Worm (Caenorhabditis elegans) whole organism, L2 larva: ENCODE measurements around the gene D1022.5.

Source experiments
- C34F6.9 ChIP-seq: fragments of 150-350 bp; optimal IDR thresholded peaks from 2 replicates; lab custom pipeline; 2014; ENCODE audit warnings: missing biosample characterization, missing genetic modification characterization
- F13H6.1 ChIP-seq: sonication (generic microtip); optimal IDR thresholded peaks from 2 replicates; lab custom pipeline; 2016; ENCODE audit warnings: missing genetic modification characterization, missing compliant biosample characterization
- R02D3.7 ChIP-seq: fragments of 150-350 bp; optimal IDR thresholded peaks from 2 replicates; lab custom pipeline; 2014; ENCODE audit warnings: missing biosample characterization, missing genetic modification characterization
- alr-1 ChIP-seq: fragments of 150-350 bp; optimal IDR thresholded peaks from 2 replicates; lab custom pipeline; 2014; ENCODE audit warnings: missing biosample characterization, missing genetic modification characterization
- aly-2 ChIP-seq: fragments of 150-350 bp; optimal IDR thresholded peaks from 2 replicates; lab custom pipeline; 2014; ENCODE audit warnings: missing biosample characterization, missing genetic modification characterization
- ama-1 ChIP-seq: fragments of 150-350 bp; optimal IDR thresholded peaks from 2 replicates; lab custom pipeline; 2018; ENCODE audit warnings: inconsistent platforms
- blmp-1 ChIP-seq: sonication (generic microtip); optimal IDR thresholded peaks from 2 replicates; lab custom pipeline; 2017; ENCODE audit warnings: missing genetic modification characterization, mild to moderate bottlenecking, missing compliant biosample characterization, antibody characterized with exemption, moderate library complexity; ENCODE audit not compliant: insufficient read depth
- ceh-16 ChIP-seq: fragments of 150-350 bp; optimal IDR thresholded peaks from 2 replicates; lab custom pipeline; 2014; ENCODE audit warnings: missing biosample characterization, missing genetic modification characterization
- crh-2 ChIP-seq: sonication (generic microtip); optimal IDR thresholded peaks from 2 replicates; lab custom pipeline; 2017; ENCODE audit warnings: missing biosample characterization, missing genetic modification characterization
- dmd-4 ChIP-seq: sonication (generic microtip); optimal IDR thresholded peaks from 2 replicates; lab custom pipeline; 2017; ENCODE audit warnings: missing biosample characterization, missing genetic modification characterization
- gmeb-1 ChIP-seq: fragments of 150-350 bp; optimal IDR thresholded peaks from 2 replicates; lab custom pipeline; 2014; ENCODE audit warnings: missing biosample characterization, missing genetic modification characterization
- lin-13 ChIP-seq: fragments of 150-350 bp; optimal IDR thresholded peaks from 2 replicates; lab custom pipeline; 2014; ENCODE audit warnings: missing biosample characterization, missing genetic modification reagents, missing genetic modification characterization
- lin-39 ChIP-seq: fragments of 150-350 bp; optimal IDR thresholded peaks from 2 replicates; lab custom pipeline; 2014; ENCODE audit warnings: missing biosample characterization, missing genetic modification reagents, missing genetic modification characterization
- mab-5 ChIP-seq: fragments of 150-350 bp; optimal IDR thresholded peaks from 2 replicates; lab custom pipeline; 2014; ENCODE audit warnings: missing biosample characterization, missing genetic modification characterization
- mdl-1 ChIP-seq, 2 experiments: fragments of 150-350 bp in 1 of 2; sonication (generic microtip) in 1 of 2; optimal IDR thresholded peaks; 2 replicates each; lab custom pipeline; 2017; ENCODE audit warnings: missing biosample characterization in 2 of 2, missing genetic modification characterization in 2 of 2
- nhr-11 ChIP-seq: fragments of 150-350 bp; optimal IDR thresholded peaks from 2 replicates; lab custom pipeline; 2014; ENCODE audit warnings: missing biosample characterization, missing genetic modification characterization
- nhr-12 ChIP-seq: fragments of 150-350 bp; optimal IDR thresholded peaks from 2 replicates; lab custom pipeline; 2014; ENCODE audit warnings: missing biosample characterization, missing genetic modification characterization
- nhr-129 ChIP-seq: fragments of 150-350 bp; optimal IDR thresholded peaks from 2 replicates; lab custom pipeline; 2014; ENCODE audit warnings: missing biosample characterization, missing genetic modification characterization
- nhr-23 ChIP-seq: fragments of 150-350 bp; optimal IDR thresholded peaks from 2 replicates; lab custom pipeline; 2014; ENCODE audit warnings: missing biosample characterization, missing genetic modification reagents, missing genetic modification characterization
- peb-1 ChIP-seq: fragments of 150-350 bp; optimal IDR thresholded peaks from 2 replicates; lab custom pipeline; 2014; ENCODE audit warnings: missing biosample characterization, missing genetic modification characterization
- sem-4 ChIP-seq: fragments of 150-350 bp; optimal IDR thresholded peaks from 2 replicates; lab custom pipeline; 2014; ENCODE audit warnings: missing biosample characterization, missing genetic modification reagents, missing genetic modification characterization
- skn-1 ChIP-seq: sonication (generic microtip); optimal IDR thresholded peaks from 2 replicates; lab custom pipeline; 2017; ENCODE audit warnings: missing biosample characterization, missing genetic modification characterization
- sma-3 ChIP-seq: sonication (generic microtip); optimal IDR thresholded peaks from 2 replicates; lab custom pipeline; 2016; ENCODE audit warnings: missing genetic modification reagents, missing genetic modification characterization, missing compliant biosample characterization
- sma-9 ChIP-seq, 2 experiments: fragments of 150-350 bp in 1 of 2; sonication (generic microtip) in 1 of 2; optimal IDR thresholded peaks; 2 replicates each; lab custom pipeline; 2014 to 2016; ENCODE audit warnings: missing genetic modification characterization in 2 of 2, mild to moderate bottlenecking in 1 of 2, missing biosample characterization in 1 of 2, missing compliant biosample characterization in 1 of 2, missing genetic modification reagents in 1 of 2, moderate library complexity in 1 of 2
- snpc-4 ChIP-seq: fragments of 150-350 bp; optimal IDR thresholded peaks from 2 replicates; lab custom pipeline; 2014; ENCODE audit warnings: missing biosample characterization, missing genetic modification characterization
- unc-39 ChIP-seq: fragments of 150-350 bp; optimal IDR thresholded peaks from 2 replicates; lab custom pipeline; 2014; ENCODE audit warnings: missing biosample characterization, missing genetic modification characterization
- unc-62 ChIP-seq: fragments of 150-350 bp; optimal IDR thresholded peaks from 2 replicates; lab custom pipeline; 2014; ENCODE audit warnings: missing biosample characterization, missing genetic modification reagents, missing genetic modification characterization
- zag-1 ChIP-seq: fragments of 150-350 bp; optimal IDR thresholded peaks from 2 replicates; lab custom pipeline; 2014; ENCODE audit warnings: missing biosample characterization, missing genetic modification characterization
- ztf-1 ChIP-seq: fragments of 200-800 bp; sonication (Bioruptor generic); conservative IDR thresholded peaks from 2 replicates; pipeline ENCODE4 v1.3.6; 2022; ENCODE audit warnings: missing genetic modification characterization, missing compliant biosample characterization
- ztf-11 ChIP-seq: sonication (generic microtip); optimal IDR thresholded peaks from 2 replicates; lab custom pipeline; 2017; ENCODE audit warnings: missing biosample characterization, missing genetic modification characterization
- ztf-4 ChIP-seq: fragments of 150-350 bp; optimal IDR thresholded peaks from 2 replicates; lab custom pipeline; 2014; ENCODE audit warnings: missing biosample characterization, missing genetic modification characterization

Gene D1022.5

DNA sequence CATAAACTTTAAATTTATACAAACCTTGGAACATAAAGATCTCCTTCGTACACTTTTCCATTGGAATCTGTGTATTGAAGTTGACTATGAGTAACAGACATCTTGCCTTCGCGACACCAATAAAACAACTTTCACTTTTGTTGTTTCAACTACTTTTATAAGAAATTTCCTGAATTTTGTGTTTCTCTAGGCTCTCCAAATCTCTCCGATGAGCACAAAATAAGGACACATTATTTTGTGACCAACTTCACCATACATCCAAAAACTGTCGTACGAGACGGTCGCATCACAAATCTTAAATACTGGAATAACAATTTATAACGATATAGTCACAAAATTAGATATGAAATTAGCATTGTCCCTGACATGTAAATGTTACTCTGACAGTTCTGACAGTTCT is at the start of gene D1022.5:
Gene D1022.5 (minus strand): TSS at position 101 of the 400 bp plus-strand sequence.
- no peak for TF ChIP-seq crh-2 (tag; lab: Kevin White, UChicago)
- TF ChIP-seq peb-1 (tag; lab: Kevin White, UChicago): no peak
- no peak for TF ChIP-seq ztf-4 (tag; lab: Kevin White, UChicago)
- no peak for TF ChIP-seq sma-3 (GFP tag; lab: Kevin White, UChicago)
- no peak for TF ChIP-seq alr-1 (tag; lab: Kevin White, UChicago)
- no peak for TF ChIP-seq mab-5

- TF ChIP-seq gmeb-1 (tag; lab: Kevin White, UChicago) (no peak), sem-4 (tag; lab: Kevin White, UChicago) (no peak), aly-2 (tag; lab: Kevin White, UChicago) (no peak), blmp-1 (tag; lab: Kevin White, UChicago) (no peak), ztf-4 (tag; lab: Kevin White, UChicago) (no peak), unc-62 (GFP tag; lab: Kevin White, UChicago) (no peak), sma-9 (GFP tag; optimal IDR thresholded peaks at IDR 0.05; lab: Kevin White, UChicago) (no peak), sma-9 (tag; optimal IDR thresholded peaks at IDR 0.05; lab: Kevin White, UChicago) (no peak), mdl-1 (tag; optimal IDR thresholded peaks at IDR 0.05; lab: Kevin White, UChicago) (no peak), alr-1 (tag; lab: Kevin White, UChicago) (no peak), nhr-23 (tag; lab: Kevin White, UChicago) (no peak), peb-1 (tag; lab: Kevin White, UChicago) (no peak), ztf-11 (tag; lab: Kevin White, UChicago) (no peak), lin-13 (GFP tag; lab: Kevin White, UChicago) (no peak)
Observed at ce11 chrII:7505005-7505404, 46.4 kb upstream of the D1022.5 start, which contains the start of gene C28F5.1. Gene C28F5.1 (plus strand): TSS chrII:7505305.

- TF ChIP-seq lin-39 (tag; lab: Kevin White, UChicago) (no peak), R02D3.7 (no peak), zag-1 (tag; lab: Kevin White, UChicago) (no peak), unc-39 (tag; lab: Kevin White, UChicago) (no peak), dmd-4 (tag; lab: Kevin White, UChicago) (no peak), blmp-1 (tag; lab: Kevin White, UChicago) (no peak), ceh-16 (tag; lab: Kevin White, UChicago) (no peak), ama-1 (lab: Kevin White, UChicago) (no peak), C34F6.9 (tag; lab: Kevin White, UChicago) (no peak), ztf-1 (no peak), ztf-11 (tag; lab: Kevin White, UChicago) (no peak)
Observed at ce11 chrII:7499390-7499789, 40.8 kb upstream of the D1022.5 start, which contains the start of gene srab-14. Gene srab-14 (minus strand): TSS chrII:7499490.

ce11 chrII:7496070-7496469 is 37.5 kb upstream of the D1022.5 start, which contains the start of gene spi-1:
Gene spi-1 (plus strand): TSS chrII:7496247.
- TF ChIP-seq blmp-1 (tag; lab: Kevin White, UChicago): peak; percentile 67
- TF ChIP-seq F13H6.1: no peak
- TF ChIP-seq skn-1: no peak
- no peak for TF ChIP-seq ztf-4 (tag; lab: Kevin White, UChicago)
- TF ChIP-seq, all 48 proteins: peak for 1

ce11 chrII:7494155-7494554 is 35.5 kb upstream of the D1022.5 start, which contains the start of gene R10H1.1:
Gene R10H1.1 (plus strand): TSS chrII:7494455.
- TF ChIP-seq snpc-4: no peak

DNA sequence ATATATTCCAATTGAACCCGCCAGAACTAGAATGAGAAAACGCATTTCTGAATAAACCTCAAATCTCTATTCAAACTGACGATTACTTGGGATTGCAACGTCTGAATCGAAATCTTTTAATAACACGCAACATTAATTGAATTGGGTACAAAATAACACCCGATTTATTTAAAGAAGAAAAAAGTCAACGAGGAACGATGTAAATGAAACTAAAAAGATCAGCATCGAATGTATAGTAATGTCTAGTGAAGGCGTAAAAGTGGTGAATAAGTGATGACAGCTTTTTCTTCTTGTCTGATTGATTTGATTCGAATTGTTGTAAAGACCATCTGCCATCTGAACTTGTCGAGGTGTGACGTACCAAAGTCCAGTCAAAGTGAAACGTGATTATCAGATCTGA is 35.0 kb upstream of the D1022.5 start, which contains the start of gene nas-23:
Gene nas-23 (minus strand): TSS at position 101 of the 400 bp plus-strand sequence.
- no peak for TF ChIP-seq gmeb-1 (tag; lab: Kevin White, UChicago)

- TF ChIP-seq nhr-129 (tag; lab: Kevin White, UChicago): no peak
- TF ChIP-seq sma-3 (GFP tag; lab: Kevin White, UChicago): no peak
- TF ChIP-seq nhr-12 (tag; lab: Kevin White, UChicago): no peak
- TF ChIP-seq unc-62 (GFP tag; lab: Kevin White, UChicago): no peak
- no peak for TF ChIP-seq nhr-11
- TF ChIP-seq ztf-1: no peak
- no peak for TF ChIP-seq peb-1 (tag; lab: Kevin White, UChicago)
- TF ChIP-seq, all 48 proteins: peak for 0
Observed at ce11 chrII:7489605-7490004, 31.0 kb upstream of the D1022.5 start, which contains the start of gene D1022.9. Gene D1022.9 (minus strand): TSS chrII:7489705.
